Worm (Caenorhabditis elegans): ENCODE results near the gene fipr-13.

ce11 chrV:10096932-10097331 is 32.6 kb downstream of the fipr-13 start:
- no peak for TF ChIP-seq dao-5 (tag; optimal IDR thresholded peaks at IDR 0.05)
- TF ChIP-seq him-1 (tag; optimal IDR thresholded peaks at IDR 0.05): no peak

Data from whole organism, L4/young adult.